Worm (Caenorhabditis elegans): ENCODE measurements around the gene tim-1.

- no peak for TF ChIP-seq nhr-237 (tag; optimal IDR thresholded peaks at IDR 0.05)
- no peak for TF ChIP-seq jun-1 (tag; optimal IDR thresholded peaks at IDR 0.05)
- TF ChIP-seq vab-7 (GFP tag; IDR thresholded peaks at IDR 0.05), result no peak
- TF ChIP-seq nhr-111 (GFP tag; optimal IDR thresholded peaks at IDR 0.05), result no peak
- no peak for TF ChIP-seq hmg-1.1 (GFP tag; IDR thresholded peaks at IDR 0.05)
- no peak for TF ChIP-seq mdl-1 (tag; optimal IDR thresholded peaks at IDR 0.05)
- TF ChIP-seq aha-1 (tag), result no peak
These were observed 51.8 kb downstream of the tim-1 start for ce11 chrIII:12198135-12198534.

All from whole organism, L4 larva.